Worm (Caenorhabditis elegans) whole organism, late embryonic: ENCODE measurements around the gene cdk-1.

ENCODE experiments used
- ama-1 ChIP-seq: fragments of 150-350 bp; optimal IDR thresholded peaks from 2 replicates; lab custom pipeline; 2014
- ceh-9 ChIP-seq: sonication (generic microtip); optimal IDR thresholded peaks from 2 replicates; lab custom pipeline; 2016; ENCODE audit warnings: mild to moderate bottlenecking, missing genetic modification characterization, inconsistent platforms, missing compliant biosample characterization
- elt-4 ChIP-seq: sonication (generic microtip); optimal IDR thresholded peaks from 2 replicates; lab custom pipeline; 2016; ENCODE audit warnings: missing genetic modification characterization, missing compliant biosample characterization
- npax-4 ChIP-seq: sonication (generic microtip); optimal IDR thresholded peaks from 2 replicates; lab custom pipeline; 2016; ENCODE audit warnings: missing genetic modification characterization, missing compliant biosample characterization

DNA sequence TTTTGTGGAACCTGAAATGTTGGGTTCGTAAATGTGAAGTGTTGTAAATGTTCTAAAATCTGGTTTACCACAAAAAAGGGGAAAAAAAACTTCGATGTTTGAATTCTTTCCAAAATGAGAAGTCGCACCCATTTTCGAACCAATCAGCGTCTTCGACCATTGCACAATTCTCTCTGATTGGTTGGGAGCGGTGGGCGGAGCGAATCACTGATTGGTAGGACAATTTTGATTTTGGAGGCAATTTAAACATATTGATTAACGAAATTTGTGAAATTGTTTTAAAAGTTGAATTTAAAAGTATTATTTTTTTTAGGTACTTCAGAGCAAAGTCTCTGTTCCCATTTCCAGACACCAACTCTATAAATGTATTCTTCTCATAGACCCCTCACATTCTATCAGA, 41.8 kb downstream of the cdk-1 start:
- TF ChIP-seq npax-4 (tag; lab: Kevin White, UChicago): no peak
- no peak for TF ChIP-seq elt-4
- no peak for TF ChIP-seq ceh-9
- TF ChIP-seq ama-1 (lab: Kevin White, UChicago): no peak
